Fruit fly (Drosophila melanogaster): ENCODE results near the gene CG44532.

CG44532 gene

dm6 chrX:9120828-9121754 is 40.8 kb upstream of the CG44532 start (continued):
- TF ChIP-seq CG4360 (GFP tag; IDR thresholded peaks at IDR 0.05) (no peak), kni (GFP tag; optimal IDR thresholded peaks at IDR 0.05) (no peak), pros (GFP tag; optimal IDR thresholded peaks at IDR 0.05) (no peak), CG7839 (tag; optimal IDR thresholded peaks at IDR 0.05) (peak; percentile 64), lmd (GFP tag; IDR thresholded peaks at IDR 0.05) (peak; percentile 32; the same call in 1 of the 2 replicates), hkb (optimal IDR thresholded peaks at IDR 0.05) (no peak), hkb (GFP tag; IDR thresholded peaks at IDR 0.05) (peak; percentile 39; the same call in 1 of the 2 replicates), Sry-β (GFP tag; optimal IDR thresholded peaks at IDR 0.05) (no peak), ham (GFP tag; IDR thresholded peaks at IDR 0.05) (no peak), H15 (GFP tag; IDR thresholded peaks at IDR 0.05) (no peak), CTCF (GFP tag; optimal IDR thresholded peaks at IDR 0.05) (no peak), CG7745 (tag; optimal IDR thresholded peaks at IDR 0.05) (no peak), CG4820 (GFP tag; optimal IDR thresholded peaks at IDR 0.05) (peak; percentile 32), NC2α (GFP tag; optimal IDR thresholded peaks at IDR 0.05) (no peak), gro (GFP tag; optimal IDR thresholded peaks at IDR 0.05) (peak; percentile 7), sisA (GFP tag; IDR thresholded peaks at IDR 0.05) (peak; percentile 40; the same call in 1 of the 2 replicates), CG3847 (GFP tag; IDR thresholded peaks at IDR 0.05) (no peak), Adf1 (GFP tag; IDR thresholded peaks at IDR 0.05) (no peak), prd (optimal IDR thresholded peaks at IDR 0.05) (no peak), prd (GFP tag; IDR thresholded peaks at IDR 0.05) (0 out of 3 replicates have a peak, but pooled peaks have one; percentile 43), CG14441 (GFP tag; IDR thresholded peaks at IDR 0.05) (no peak), nom (GFP tag; optimal IDR thresholded peaks at IDR 0.05) (no peak), CG7987 (GFP tag; optimal IDR thresholded peaks at IDR 0.05) (no peak), zen (tag; optimal IDR thresholded peaks at IDR 0.05) (peak; percentile 8), ERR (GFP tag; optimal IDR thresholded peaks at IDR 0.05) (no peak), CG2875 (GFP tag; optimal IDR thresholded peaks at IDR 0.05) (no peak), trem (tag; optimal IDR thresholded peaks at IDR 0.05) (peak; percentile 1), CG6854 (GFP tag; optimal IDR thresholded peaks at IDR 0.05) (peak; percentile 18), usp (GFP tag; optimal IDR thresholded peaks at IDR 0.05) (no peak), CG6683 (GFP tag; optimal IDR thresholded peaks at IDR 0.05) (no peak), CG18011 (GFP tag; optimal IDR thresholded peaks at IDR 0.05) (no peak), disco-r (GFP tag; optimal IDR thresholded peaks at IDR 0.05) (no peak), lbe (GFP tag; optimal IDR thresholded peaks at IDR 0.05) (no peak), dimm (GFP tag; IDR thresholded peaks at IDR 0.05) (no peak), Nf-YB (GFP tag; optimal IDR thresholded peaks at IDR 0.05) (no peak), hbn (GFP tag; IDR thresholded peaks at IDR 0.05; ENCODE audit: partially characterized antibody) (no peak), Deaf1 (tag; optimal IDR thresholded peaks at IDR 0.05) (no peak), CG12299 (tag; optimal IDR thresholded peaks at IDR 0.05) (no peak), ash1 (GFP tag; optimal IDR thresholded peaks at IDR 0.05) (no peak), trh (GFP tag; optimal IDR thresholded peaks at IDR 0.05) (no peak), CG15073 (GFP tag; optimal IDR thresholded peaks at IDR 0.05) (no peak), CG13424 (tag; optimal IDR thresholded peaks at IDR 0.05) (peak; percentile 50), sima (GFP tag; optimal IDR thresholded peaks at IDR 0.05) (no peak), Fer3 (tag; optimal IDR thresholded peaks at IDR 0.05) (peak; percentile 50), CG12155 (GFP tag; optimal IDR thresholded peaks at IDR 0.05) (no peak), Gug (GFP tag; IDR thresholded peaks at IDR 0.05) (no peak), Ssrp (tag; optimal IDR thresholded peaks at IDR 0.05) (peak; percentile 23), CG11504 (tag; optimal IDR thresholded peaks at IDR 0.05) (peak; percentile 70), CG30403 (GFP tag; optimal IDR thresholded peaks at IDR 0.05) (peak; percentile 36), Jarid2 (GFP tag; optimal IDR thresholded peaks at IDR 0.05) (no peak)
